Worm (Caenorhabditis elegans): ENCODE measurements around the gene T16G12.1.

The T16G12.1 gene

DNA sequence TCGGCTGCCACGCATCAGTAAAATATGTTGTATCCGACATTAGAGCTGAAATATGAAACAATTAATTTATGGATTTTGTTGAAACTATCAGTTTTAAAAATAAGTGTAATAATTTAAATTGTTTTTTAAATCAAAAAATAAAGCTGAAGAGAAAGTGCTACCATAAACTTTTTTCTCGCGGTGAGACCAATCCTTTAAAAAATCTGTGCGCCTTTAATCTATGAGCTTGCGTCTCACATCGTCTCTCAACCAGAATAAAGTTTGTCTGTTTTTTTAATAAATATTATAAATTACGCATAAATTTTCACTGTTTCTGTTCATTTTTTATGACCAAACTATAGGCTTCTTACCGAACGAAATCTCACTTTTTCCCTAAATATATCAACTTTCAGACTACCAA lies 33.6 kb upstream of the T16G12.1 start, which contains the start of gene T16H12.3:
Gene T16H12.3, minus strand, starts transcription at position 51 of the 400 bp plus-strand sequence.
- TF ChIP-seq lsl-1 (GFP tag; optimal IDR thresholded peaks at IDR 0.05) (peak; percentile 67), F33H1.4 (GFP tag; IDR thresholded peaks at IDR 0.05) (peak; percentile 64), attf-5 (GFP tag; optimal IDR thresholded peaks at IDR 0.05) (no peak), madf-6 (GFP tag; IDR thresholded peaks at IDR 0.05) (peak; percentile 38; the same call in 1 of the 2 replicates)

DNA sequence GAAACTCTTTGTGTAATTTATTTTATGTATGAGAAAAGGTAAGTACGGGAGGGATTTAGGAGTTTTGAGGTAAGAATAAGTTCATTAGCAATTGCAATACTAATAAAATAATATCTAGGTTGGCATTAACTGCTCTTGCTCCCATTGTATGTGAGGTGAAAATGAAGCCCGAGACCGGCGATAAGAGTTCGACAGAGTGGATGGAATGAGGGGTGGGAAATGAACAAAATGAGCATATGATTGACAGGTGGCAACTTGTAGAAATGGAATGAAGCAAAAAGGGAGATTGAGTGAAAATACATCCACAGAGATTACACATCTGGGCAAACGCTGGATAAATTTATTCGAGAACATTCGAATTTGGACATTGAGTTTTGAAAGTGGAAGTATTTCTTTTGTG lies 29.1 kb upstream of the T16G12.1 start:
- TF ChIP-seq him-1 (tag; optimal IDR thresholded peaks at IDR 0.05) (no peak), let-607 (tag; optimal IDR thresholded peaks at IDR 0.05) (peak in 1 of 2 experiments; percentile 68), nhr-80 (tag; optimal IDR thresholded peaks at IDR 0.05) (peak; percentile 34), unc-62 (GFP tag; optimal IDR thresholded peaks at IDR 0.05) (peak; percentile 8)

DNA sequence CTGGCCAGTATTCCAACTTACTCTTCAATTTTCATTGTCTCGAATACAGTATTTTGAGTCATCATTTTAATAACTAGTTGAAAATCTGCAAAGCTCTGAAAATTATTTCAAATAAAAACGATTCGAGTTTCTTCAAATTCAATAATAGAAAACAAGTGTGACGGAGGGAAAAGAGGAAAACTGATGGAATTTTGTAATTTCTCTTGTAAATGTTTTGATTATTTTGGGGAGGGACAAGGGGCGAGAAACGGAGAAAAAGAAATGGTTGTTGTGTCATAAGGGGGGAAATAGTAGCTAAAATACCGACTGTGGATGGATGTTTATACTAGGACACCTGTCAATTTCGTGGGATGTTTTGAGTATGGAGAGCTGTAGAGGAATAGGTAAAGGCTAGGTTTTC lies 28.5 kb upstream of the T16G12.1 start, which contains the start of gene T16G12.9:
Gene T16G12.9, minus strand, starts transcription at position 101 of the 400 bp plus-strand sequence.
- TF ChIP-seq madf-6 (GFP tag; IDR thresholded peaks at IDR 0.05) (no peak), unc-130 (GFP tag; optimal IDR thresholded peaks at IDR 0.05) (no peak), mel-28 (tag; optimal IDR thresholded peaks at IDR 0.05; ENCODE audit: borderline replicate concordance) (no peak), sptf-2 (GFP tag; optimal IDR thresholded peaks at IDR 0.05) (no peak), hmg-20 (GFP tag; IDR thresholded peaks at IDR 0.05) (no peak), die-1 (tag; optimal IDR thresholded peaks at IDR 0.05) (no peak), snpc-4 (GFP tag; optimal IDR thresholded peaks at IDR 0.05) (no peak), snpc-4 (tag; optimal IDR thresholded peaks at IDR 0.05) (no peak), efl-1 (GFP tag; optimal IDR thresholded peaks at IDR 0.05) (no peak), F57A8.1 (GFP tag; optimal IDR thresholded peaks at IDR 0.05) (no peak), B0261.1 (tag; optimal IDR thresholded peaks at IDR 0.05) (no peak), F37B4.10 (GFP tag; IDR thresholded peaks at IDR 0.05) (no peak), hmg-1.2 (GFP tag; IDR thresholded peaks at IDR 0.05) (no peak)

DNA sequence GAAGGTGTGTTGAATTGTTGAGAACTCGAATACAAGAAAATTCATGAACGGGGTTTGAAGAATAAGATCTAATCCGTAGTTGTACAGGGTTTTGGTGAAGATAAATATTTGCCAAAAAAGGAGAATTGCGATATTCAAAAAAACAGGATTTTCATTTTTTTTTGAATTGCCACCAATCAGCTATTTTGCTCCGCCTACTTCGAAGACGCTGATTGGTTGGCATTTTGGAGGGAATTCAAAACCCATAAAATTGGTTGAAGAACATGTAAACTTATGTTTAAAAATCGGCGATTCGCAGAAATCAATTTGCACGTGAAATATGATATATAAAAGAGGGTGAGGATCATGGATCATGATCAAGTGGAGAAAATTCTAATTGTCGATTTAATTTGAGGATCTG lies 26.4 kb upstream of the T16G12.1 start:
- TF ChIP-seq nfyb-1 (GFP tag; IDR thresholded peaks at IDR 0.05), result peak; percentile 86
- TF ChIP-seq him-1 (tag; optimal IDR thresholded peaks at IDR 0.05), result peak; percentile 30
- no peak for TF ChIP-seq ztf-26 (tag; optimal IDR thresholded peaks at IDR 0.05)
- no peak for TF ChIP-seq dpl-1 (GFP tag; optimal IDR thresholded peaks at IDR 0.05)

DNA sequence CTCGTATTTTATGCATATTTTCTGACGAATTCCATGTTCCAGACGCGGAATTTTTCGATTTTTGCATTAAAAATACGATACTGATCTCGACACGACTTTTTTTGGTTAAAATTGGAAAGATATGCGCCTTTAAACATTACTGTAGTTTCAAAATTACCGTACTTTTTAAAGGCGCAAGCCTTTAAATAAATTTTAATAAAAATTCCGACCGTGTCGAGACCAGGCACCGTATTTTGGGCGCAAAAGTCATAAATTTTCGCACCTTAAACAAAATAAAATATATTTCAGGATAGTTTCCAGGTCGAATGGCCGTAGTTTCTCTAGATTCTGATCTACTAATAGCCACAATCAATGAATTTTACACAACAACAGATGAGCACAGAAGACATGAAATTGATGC lies 19.6 kb upstream of the T16G12.1 start, which contains the start of gene T16G12.6:
Gene T16G12.6, plus strand, starts transcription at position 301 of the 400 bp plus-strand sequence.
- no peak for TF ChIP-seq hlh-26 (GFP tag; conservative IDR thresholded peaks at IDR 0.05)

DNA sequence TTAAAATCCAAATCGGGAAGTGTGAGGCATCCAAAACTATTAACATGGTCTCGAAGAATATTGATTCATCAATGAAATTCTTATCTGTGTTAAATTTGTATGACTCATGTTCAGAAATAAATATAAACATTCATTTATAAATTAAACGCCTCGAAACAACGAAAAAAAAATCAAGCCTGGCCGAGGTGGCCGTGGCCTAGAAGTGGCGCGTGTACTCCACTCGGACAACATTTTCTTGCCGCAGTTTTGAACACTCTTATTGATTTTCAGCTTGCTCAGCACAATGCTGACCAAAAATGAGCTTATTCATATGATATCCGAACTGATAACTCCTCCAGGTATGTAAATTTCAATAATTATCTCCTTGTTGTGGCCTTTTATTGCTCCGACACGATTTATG lies 14.5 kb upstream of the T16G12.1 start, which contains the start of gene ekl-6:
Gene ekl-6, plus strand, starts transcription at position 265 of the 400 bp plus-strand sequence.
- TF ChIP-seq ztf-3 (GFP tag; optimal IDR thresholded peaks at IDR 0.05) (no peak), hmg-20 (GFP tag; IDR thresholded peaks at IDR 0.05) (no peak), die-1 (tag; optimal IDR thresholded peaks at IDR 0.05) (no peak), nfyb-1 (GFP tag; IDR thresholded peaks at IDR 0.05) (no peak), F55B11.4 (tag; optimal IDR thresholded peaks at IDR 0.05; ENCODE audit: borderline replicate concordance, insufficient read depth) (no peak), Y53G8AR.9 (GFP tag; conservative IDR thresholded peaks at IDR 0.05) (no peak), ccch-3 (GFP tag; optimal IDR thresholded peaks at IDR 0.05) (no peak), lin-35 (GFP tag; optimal IDR thresholded peaks at IDR 0.05) (no peak), mes-4 (tag; optimal IDR thresholded peaks at IDR 0.05) (no peak), dpff-1 (tag; optimal IDR thresholded peaks at IDR 0.05) (no peak), hrde-1 (tag; optimal IDR thresholded peaks at IDR 0.05; ENCODE audit: borderline replicate concordance) (no peak), ets-4 (GFP tag; optimal IDR thresholded peaks at IDR 0.05) (no peak), tbp1 (GFP tag; optimal IDR thresholded peaks at IDR 0.05) (no peak), ceh-40 (GFP tag; IDR thresholded peaks at IDR 0.05) (no peak), K11D2.4 (GFP tag; IDR thresholded peaks at IDR 0.05) (no peak), ceh-27 (GFP tag; optimal IDR thresholded peaks at IDR 0.05) (peak; percentile 67), F10E7.11 (tag; optimal IDR thresholded peaks at IDR 0.05) (no peak), tlf-1 (GFP tag; optimal IDR thresholded peaks at IDR 0.05) (no peak), F39B2.1 (GFP tag; IDR thresholded peaks at IDR 0.05) (no peak), attf-5 (GFP tag; optimal IDR thresholded peaks at IDR 0.05) (peak; percentile 44), hlh-26 (GFP tag; conservative IDR thresholded peaks at IDR 0.05) (no peak)

Data from whole organism, young adult.